Fruit fly (Drosophila melanogaster): ENCODE data around the gene CG34043.

CG34043 gene

DNA sequence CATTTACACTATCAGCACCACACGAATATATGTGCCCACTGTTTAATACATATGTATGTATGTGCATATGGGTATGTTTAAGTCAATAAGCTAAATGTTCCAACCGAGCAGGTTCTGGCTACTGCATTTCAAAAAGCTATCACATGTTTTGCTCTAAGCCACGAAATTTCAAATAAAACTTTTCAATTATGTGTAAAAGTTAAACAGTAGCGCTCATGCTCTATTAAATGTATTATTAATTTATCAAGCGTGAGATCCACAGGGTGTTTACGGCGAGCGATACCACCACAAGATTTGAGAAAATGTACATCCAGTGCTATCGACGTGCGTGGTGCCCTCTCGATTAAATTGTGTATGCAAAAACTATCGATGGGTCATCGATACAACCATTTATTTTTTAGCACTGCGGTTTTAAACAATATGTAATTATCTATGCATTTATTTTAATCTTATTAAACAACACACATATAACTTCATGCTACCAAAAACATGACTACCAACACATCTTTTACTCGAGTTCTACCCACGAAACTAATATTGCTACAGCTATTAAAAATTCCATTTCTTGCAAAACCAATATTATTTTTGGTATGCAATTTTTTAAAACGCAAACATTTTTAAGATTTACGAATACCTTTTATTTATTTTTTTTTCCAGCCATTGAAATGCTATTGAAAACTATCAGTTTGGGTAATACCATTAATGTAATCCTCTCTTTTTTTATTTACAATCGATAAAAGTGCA, 19.8 kb downstream of the CG34043 start, which contains the start of gene Pten (continued):
- TF ChIP-seq CG8359 (GFP tag; optimal IDR thresholded peaks at IDR 0.05; ENCODE audit: borderline replicate concordance) (no peak), chm (GFP tag; IDR thresholded peaks at IDR 0.05) (no peak), sna (GFP tag; IDR thresholded peaks at IDR 0.05; ENCODE audit: partially characterized antibody) (peak; percentile 79; the same call in 1 of the 2 replicates), C15 (GFP tag; IDR thresholded peaks at IDR 0.05) (0 out of 3 replicates have a peak, but pooled peaks have one; percentile 33), ro (GFP tag; IDR thresholded peaks at IDR 0.05) (no peak), CG9609 (GFP tag; optimal IDR thresholded peaks at IDR 0.05) (peak; percentile 16), al (GFP tag; IDR thresholded peaks at IDR 0.05) (no peak; the same call in 1 of the 2 replicates), D19B (GFP tag; optimal IDR thresholded peaks at IDR 0.05) (peak; percentile 50), CG1602 (GFP tag; optimal IDR thresholded peaks at IDR 0.05) (peak; percentile 64), kay (GFP tag; optimal IDR thresholded peaks at IDR 0.05) (peak; percentile 61), CG5180 (GFP tag; optimal IDR thresholded peaks at IDR 0.05) (no peak), stc (GFP tag; IDR thresholded peaks at IDR 0.05) (peak; percentile 67; the same call in 1 of the 2 replicates), Abd-B (GFP tag; optimal IDR thresholded peaks at IDR 0.05) (no peak), CG4360 (GFP tag; IDR thresholded peaks at IDR 0.05) (peak; percentile 51; the same call in 1 of the 2 replicates), Meics (GFP tag; optimal IDR thresholded peaks at IDR 0.05) (peak; percentile 75), esg (GFP tag; conservative IDR thresholded peaks at IDR 0.05) (0 out of 2 replicates have a peak, but pooled peaks have one; percentile 50), Dll (GFP tag; IDR thresholded peaks at IDR 0.05; ENCODE audit: partially characterized antibody) (peak; percentile 84), CG12769 (tag; optimal IDR thresholded peaks at IDR 0.05) (no peak), Stat92E (GFP tag; optimal IDR thresholded peaks at IDR 0.05) (no peak), GATAe (GFP tag; conservative IDR thresholded peaks at IDR 0.05) (no peak), pfk (GFP tag; optimal IDR thresholded peaks at IDR 0.05) (peak; percentile 61), Poxn (GFP tag; IDR thresholded peaks at IDR 0.05) (no peak), Sin3A (optimal IDR thresholded peaks at IDR 0.05) (no peak), CG8944 (GFP tag; optimal IDR thresholded peaks at IDR 0.05) (peak; percentile 37), bab2 (GFP tag; optimal IDR thresholded peaks at IDR 0.05) (peak; percentile 61), CG2120 (GFP tag; optimal IDR thresholded peaks at IDR 0.05) (peak; percentile 37), ara (GFP tag; IDR thresholded peaks at IDR 0.05) (no peak), CG10979 (tag; optimal IDR thresholded peaks at IDR 0.05) (peak; percentile 63), Dek (tag; optimal IDR thresholded peaks at IDR 0.05) (no peak), CG13123 (GFP tag; optimal IDR thresholded peaks at IDR 0.05) (no peak), unpg (GFP tag; optimal IDR thresholded peaks at IDR 0.05) (peak; percentile 41), CG18599 (GFP tag; optimal IDR thresholded peaks at IDR 0.05) (no peak), kni (GFP tag; optimal IDR thresholded peaks at IDR 0.05) (no peak), jumu (GFP tag; optimal IDR thresholded peaks at IDR 0.05) (peak; percentile 64), scrt (GFP tag; optimal IDR thresholded peaks at IDR 0.05) (peak; percentile 80), Taf1 (GFP tag; IDR thresholded peaks at IDR 0.05) (0 out of 2 replicates have a peak, but pooled peaks have one; percentile 18), CG7745 (tag; optimal IDR thresholded peaks at IDR 0.05) (no peak), CG18262 (tag; optimal IDR thresholded peaks at IDR 0.05) (peak; percentile 84), gcm (GFP tag; optimal IDR thresholded peaks at IDR 0.05) (no peak), ato (GFP tag; IDR thresholded peaks at IDR 0.05; ENCODE audit: partially characterized antibody) (peak; percentile 87), fru (optimal IDR thresholded peaks at IDR 0.05) (no peak), CG6683 (GFP tag; optimal IDR thresholded peaks at IDR 0.05) (no peak), CG1024 (GFP tag; IDR thresholded peaks at IDR 0.05) (peak; percentile 90), grn (GFP tag; optimal IDR thresholded peaks at IDR 0.05) (peak; percentile 49), Dbx (GFP tag; IDR thresholded peaks at IDR 0.05) (peak; percentile 76; the same call in 2 of the 3 replicates), Sry-δ (GFP tag; optimal IDR thresholded peaks at IDR 0.05) (peak; percentile 79), CG5953 (GFP tag; IDR thresholded peaks at IDR 0.05) (no peak), Ravus (GFP tag; IDR thresholded peaks at IDR 0.05) (no peak; the same call in 1 of the 2 replicates), CG6654 (GFP tag; optimal IDR thresholded peaks at IDR 0.05) (no peak)
